Fruit fly (Drosophila melanogaster): ENCODE data around the gene SLIRP1.

DNA sequence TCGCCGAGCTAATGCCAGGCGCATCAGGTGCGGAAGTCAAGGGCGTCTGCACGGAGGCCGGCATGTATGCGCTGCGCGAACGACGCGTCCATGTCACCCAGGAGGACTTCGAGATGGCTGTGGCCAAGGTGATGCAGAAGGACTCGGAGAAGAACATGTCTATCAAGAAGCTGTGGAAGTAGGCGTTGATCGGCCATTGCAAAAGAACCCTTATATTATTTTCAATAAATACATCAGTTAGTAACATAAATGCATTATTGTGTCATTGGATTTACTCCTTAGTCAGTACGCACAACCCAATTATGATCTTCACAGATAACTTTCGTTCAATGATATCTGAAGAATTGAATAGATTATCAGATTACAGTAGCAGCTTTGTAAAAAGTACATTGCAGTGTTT, 1.7 kb downstream of the SLIRP1 start, which contains the start of gene CG1801:
- TF ChIP-seq Spps (tag; optimal IDR thresholded peaks at IDR 0.05) (no peak), cas (GFP tag; IDR thresholded peaks at IDR 0.05) (no peak), CG10654 (GFP tag; optimal IDR thresholded peaks at IDR 0.05) (no peak), CG1603 (tag; optimal IDR thresholded peaks at IDR 0.05) (no peak), CG34422 (GFP tag; IDR thresholded peaks at IDR 0.05) (no peak), Taf1 (GFP tag; IDR thresholded peaks at IDR 0.05) (no peak), CG9932 (GFP tag; IDR thresholded peaks at IDR 0.05) (no peak), NfI (GFP tag; optimal IDR thresholded peaks at IDR 0.05) (no peak)

Data from whole organism, embryonic.